Fruit fly (Drosophila melanogaster) whole organism, embryonic: ENCODE results near the gene ec.

Source experiments
- BEAF-32 ChIP-seq: fragments of 200-800 bp; sonication (Bioruptor generic); optimal IDR thresholded peaks from 3 replicates; lab custom pipeline; 2017; ENCODE audit warnings: missing biosample characterization, missing genetic modification characterization, mild to moderate bottlenecking, moderate library complexity, missing genetic modification reagents
- Bdp1 ChIP-seq: fragments of 200-800 bp; sonication (Bioruptor generic); optimal IDR thresholded peaks from 3 replicates; lab custom pipeline; 2016; ENCODE audit warnings: missing biosample characterization, missing genetic modification characterization
- CG13296 ChIP-seq: fragments of 200-800 bp; sonication (Bioruptor generic); optimal IDR thresholded peaks from 3 replicates; lab custom pipeline; 2018; ENCODE audit warnings: missing biosample characterization, mild to moderate bottlenecking, missing genetic modification characterization
- CG14050 ChIP-seq: fragments of 200-800 bp; sonication (Bioruptor generic); IDR thresholded peaks from 3 replicates; pipeline ENCODE4 v1.3.6; 2022; ENCODE audit warnings: missing biosample characterization, missing genetic modification characterization
- CG14710 ChIP-seq: fragments of 200-800 bp; sonication (Bioruptor generic); optimal IDR thresholded peaks from 3 replicates; lab custom pipeline; 2019; ENCODE audit warnings: missing biosample characterization, mild to moderate bottlenecking, missing genetic modification characterization, moderate library complexity
- CG15514 ChIP-seq: fragments of 200-800 bp; sonication (Bioruptor generic); optimal IDR thresholded peaks from 3 replicates; lab custom pipeline; 2017; ENCODE audit warnings: missing biosample characterization, missing genetic modification characterization, mild to moderate bottlenecking, moderate library complexity, missing genetic modification reagents
- CG1603 ChIP-seq: fragments of 200-800 bp; sonication (Bioruptor generic); optimal IDR thresholded peaks from 2 replicates; lab custom pipeline; 2019; ENCODE audit warnings: missing biosample characterization, mild to moderate bottlenecking, missing genetic modification characterization, moderate library complexity
- CG1647 ChIP-seq: fragments of 200-800 bp; sonication (Bioruptor generic); optimal IDR thresholded peaks from 3 replicates; lab custom pipeline; 2016; ENCODE audit warnings: missing biosample characterization, missing genetic modification characterization
- CG17385 ChIP-seq: fragments of 200-800 bp; sonication (Bioruptor generic); optimal IDR thresholded peaks from 3 replicates; lab custom pipeline; 2018; ENCODE audit warnings: missing biosample characterization, mild to moderate bottlenecking, missing genetic modification characterization
- CG30403 ChIP-seq: fragments of 200-800 bp; sonication (Bioruptor generic); optimal IDR thresholded peaks from 3 replicates; lab custom pipeline; 2016; ENCODE audit warnings: missing biosample characterization, missing genetic modification characterization
- CG31365 ChIP-seq: fragments of 200-800 bp; sonication (Bioruptor generic); optimal IDR thresholded peaks from 2 replicates; lab custom pipeline; 2018; ENCODE audit warnings: missing biosample characterization, mild to moderate bottlenecking, missing genetic modification characterization
- CG34422 ChIP-seq: fragments of 200-800 bp; sonication (Bioruptor generic); IDR thresholded peaks from 3 replicates; pipeline ENCODE4 v1.3.6; 2022; ENCODE audit warnings: missing biosample characterization, missing genetic modification characterization
- CG4360 ChIP-seq: fragments of 200-800 bp; sonication (Bioruptor generic); IDR thresholded peaks from 2 replicates; pipeline ENCODE4 v1.3.6; 2022; ENCODE audit warnings: missing biosample characterization, missing genetic modification characterization
- CG4730 ChIP-seq: fragments of 200-800 bp; sonication (Bioruptor generic); IDR thresholded peaks from 2 replicates; pipeline ENCODE4 v1.3.6; 2022; ENCODE audit warnings: missing biosample characterization, missing genetic modification characterization
- CG6683 ChIP-seq: fragments of 200-800 bp; sonication (Bioruptor generic); optimal IDR thresholded peaks from 2 replicates; lab custom pipeline; 2017; ENCODE audit warnings: missing biosample characterization, mild to moderate bottlenecking, missing genetic modification characterization, missing genetic modification reagents
- CG7271 ChIP-seq: fragments of 200-800 bp; sonication (Bioruptor generic); optimal IDR thresholded peaks from 2 replicates; lab custom pipeline; 2018; ENCODE audit warnings: missing biosample characterization, mild to moderate bottlenecking, missing genetic modification characterization, moderate library complexity
- CG7963 ChIP-seq: fragments of 200-800 bp; sonication (Bioruptor generic); IDR thresholded peaks from 3 replicates; pipeline ENCODE4 v1.3.6; 2022; ENCODE audit warnings: missing biosample characterization, missing genetic modification characterization; ENCODE audit not compliant: partially characterized antibody
- CG7987 ChIP-seq: fragments of 200-800 bp; sonication (Bioruptor generic); optimal IDR thresholded peaks from 2 replicates; lab custom pipeline; 2018; ENCODE audit warnings: missing biosample characterization, mild to moderate bottlenecking, missing genetic modification characterization, moderate library complexity
- CG8089 ChIP-seq: fragments of 200-800 bp; sonication (Bioruptor generic); optimal IDR thresholded peaks from 3 replicates; lab custom pipeline; 2016; ENCODE audit warnings: missing biosample characterization, missing genetic modification characterization
- CG8924 ChIP-seq: fragments of 200-800 bp; optimal IDR thresholded peaks from 3 replicates; lab custom pipeline; 2019; ENCODE audit warnings: missing biosample characterization, mild to moderate bottlenecking, missing genetic modification characterization, moderate library complexity
- CG9215 ChIP-seq: fragments of 200-800 bp; sonication (Bioruptor generic); IDR thresholded peaks from 2 replicates; pipeline ENCODE4 v1.3.6; 2022; ENCODE audit warnings: missing biosample characterization, missing genetic modification characterization
- CHES-1-like ChIP-seq: fragments of 200-800 bp; sonication (Bioruptor generic); optimal IDR thresholded peaks from 2 replicates; lab custom pipeline; 2016; ENCODE audit warnings: missing biosample characterization, missing genetic modification characterization
- Chrac-16 ChIP-seq: fragments of 200-800 bp; sonication (Bioruptor generic); optimal IDR thresholded peaks from 3 replicates; lab custom pipeline; 2016; ENCODE audit warnings: missing biosample characterization, missing genetic modification characterization
- Drgx ChIP-seq: fragments of 200-800 bp; sonication (Bioruptor generic); IDR thresholded peaks from 2 replicates; pipeline ENCODE4 v1.3.6; 2022; ENCODE audit warnings: missing biosample characterization, missing genetic modification characterization
- Fer1 ChIP-seq: fragments of 200-800 bp; sonication (Bioruptor generic); optimal IDR thresholded peaks from 2 replicates; lab custom pipeline; 2017; ENCODE audit warnings: missing biosample characterization, mild to moderate bottlenecking, missing genetic modification characterization
- Lpt ChIP-seq: fragments of >200 bp; optimal IDR thresholded peaks from 2 replicates; lab custom pipeline; 2018; ENCODE audit warnings: missing biosample characterization, missing genetic modification characterization
- Myb ChIP-seq: fragments of 200-800 bp; sonication (Bioruptor generic); optimal IDR thresholded peaks from 2 replicates; lab custom pipeline; 2016; ENCODE audit warnings: missing biosample characterization, missing genetic modification characterization
- Nf-YC ChIP-seq: fragments of 200-800 bp; optimal IDR thresholded peaks from 3 replicates; lab custom pipeline; 2019; ENCODE audit warnings: missing biosample characterization, mild to moderate bottlenecking, missing genetic modification characterization, moderate library complexity
- Sox100B ChIP-seq: fragments of 200-800 bp; sonication (Bioruptor generic); optimal IDR thresholded peaks from 3 replicates; lab custom pipeline; 2018; ENCODE audit warnings: missing biosample characterization, mild to moderate bottlenecking, missing genetic modification characterization
- Taf1 ChIP-seq: fragments of 200-800 bp; sonication (Bioruptor generic); IDR thresholded peaks from 2 replicates; pipeline ENCODE4 v1.3.6; 2022; ENCODE audit warnings: missing biosample characterization, missing genetic modification characterization
- Trl ChIP-seq, 3 experiments: fragments of >200 bp in 2 of 3; fragments of 200-800 bp in 1 of 3; sonication (Bioruptor generic) in 1 of 3; optimal IDR thresholded peaks; 2 replicates in 1 of 3; 3 replicates in 2 of 3; lab custom pipeline; 2016 to 2017; ENCODE audit warnings: missing biosample characterization in 1 of 3, missing genetic modification characterization in 1 of 3
- Usf ChIP-seq: fragments of 200-800 bp; sonication (Bioruptor generic); optimal IDR thresholded peaks from 2 replicates; lab custom pipeline; 2017; ENCODE audit warnings: missing genotype, missing biosample characterization, missing genetic modification characterization
- Xbp1 ChIP-seq: fragments of 200-800 bp; sonication (Bioruptor generic); optimal IDR thresholded peaks from 3 replicates; lab custom pipeline; 2016; ENCODE audit warnings: missing biosample characterization, mild to moderate bottlenecking, missing genetic modification characterization
- amos ChIP-seq: fragments of 200-800 bp; sonication (Bioruptor generic); IDR thresholded peaks from 2 replicates; pipeline ENCODE4 v1.3.6; 2022; ENCODE audit warnings: missing biosample characterization, missing genetic modification characterization; ENCODE audit not compliant: partially characterized antibody
- ci ChIP-seq: fragments of 200-800 bp; sonication (Bioruptor generic); IDR thresholded peaks from 3 replicates; pipeline ENCODE4 v1.3.6; 2022; ENCODE audit warnings: missing biosample characterization, missing genetic modification characterization
- exex ChIP-seq: fragments of 200-800 bp; sonication (Bioruptor generic); optimal IDR thresholded peaks from 4 replicates; lab custom pipeline; 2018; ENCODE audit warnings: missing biosample characterization, mild to moderate bottlenecking, missing genetic modification characterization, moderate library complexity
- gcm ChIP-seq: fragments of 200-800 bp; sonication (Bioruptor generic); optimal IDR thresholded peaks from 2 replicates; lab custom pipeline; 2019; ENCODE audit warnings: missing biosample characterization, mild to moderate bottlenecking, missing genetic modification characterization, moderate library complexity
- gfzf ChIP-seq: fragments of 200-800 bp; sonication (Bioruptor generic); optimal IDR thresholded peaks from 2 replicates; lab custom pipeline; 2016; ENCODE audit warnings: missing biosample characterization, mild to moderate bottlenecking, missing genetic modification characterization, moderate library complexity
- grn ChIP-seq: fragments of 200-800 bp; sonication (Bioruptor generic); optimal IDR thresholded peaks from 3 replicates; lab custom pipeline; 2017; ENCODE audit warnings: missing biosample characterization, missing genetic modification characterization
- hkb ChIP-seq, 2 experiments: fragments of 200-800 bp in 1 of 2; fragments of >200 bp in 1 of 2; sonication (Bioruptor generic) in 1 of 2; IDR thresholded peaks in 1 of 2; optimal IDR thresholded peaks in 1 of 2; 2 replicates each; pipeline versions ENCODE4 v1.3.6 to Lab custom; 2017 to 2022; ENCODE audit warnings: missing biosample characterization in 1 of 2, missing genetic modification characterization in 1 of 2
- kah ChIP-seq: fragments of 200-800 bp; sonication (Bioruptor generic); optimal IDR thresholded peaks from 2 replicates; lab custom pipeline; 2018; ENCODE audit warnings: missing biosample characterization, mild to moderate bottlenecking, missing genetic modification characterization
- kay ChIP-seq: fragments of 200-800 bp; sonication (Bioruptor generic); optimal IDR thresholded peaks from 2 replicates; lab custom pipeline; 2016; ENCODE audit warnings: missing biosample characterization, missing genetic modification characterization
- mam ChIP-seq: fragments of 200-800 bp; sonication (Bioruptor generic); optimal IDR thresholded peaks from 3 replicates; lab custom pipeline; 2016; ENCODE audit warnings: missing biosample characterization, missing genetic modification characterization
- nom ChIP-seq: fragments of 200-800 bp; sonication (Bioruptor generic); optimal IDR thresholded peaks from 2 replicates; lab custom pipeline; 2017; ENCODE audit warnings: missing biosample characterization, missing genetic modification characterization, mild to moderate bottlenecking, moderate library complexity, missing genetic modification reagents
- org-1 ChIP-seq: fragments of 200-800 bp; sonication (Bioruptor generic); optimal IDR thresholded peaks from 2 replicates; lab custom pipeline; 2017; ENCODE audit warnings: missing biosample characterization, missing genetic modification characterization
- pfk ChIP-seq: fragments of 200-800 bp; sonication (Bioruptor generic); optimal IDR thresholded peaks from 2 replicates; lab custom pipeline; 2018; ENCODE audit warnings: missing biosample characterization, mild to moderate bottlenecking, missing genetic modification characterization, moderate library complexity
- pita ChIP-seq: fragments of 200-800 bp; sonication (Bioruptor generic); optimal IDR thresholded peaks from 2 replicates; lab custom pipeline; 2017; ENCODE audit warnings: missing biosample characterization, mild to moderate bottlenecking, missing genetic modification characterization
- sens ChIP-seq: fragments of 200-800 bp; sonication (Bioruptor generic); peaks from one replicate; lab custom pipeline; 2016; ENCODE audit warnings: missing biosample characterization, missing genetic modification characterization
- unpg ChIP-seq: fragments of 200-800 bp; sonication (Bioruptor generic); optimal IDR thresholded peaks from 3 replicates; lab custom pipeline; 2018; ENCODE audit warnings: missing biosample characterization, mild to moderate bottlenecking, missing genetic modification characterization, moderate library complexity

ec gene

dm6 chrX:3811340-3811788 is at the start of gene ec:
Gene ec (plus strand): TSS chrX:3811698.
- no peak for TF ChIP-seq Sox100B (GFP tag; lab: Kevin White, UChicago)
- TF ChIP-seq Trl (optimal IDR thresholded peaks at IDR 0.05; lab: Kevin White, UChicago) = peak; percentile 4 to 42
- peak; percentile 62 for TF ChIP-seq Trl (GFP tag; optimal IDR thresholded peaks at IDR 0.05; lab: Kevin White, UChicago)
- peak; percentile 49 for TF ChIP-seq Myb (GFP tag; lab: Kevin White, UChicago)
- peak; percentile 44 for TF ChIP-seq CG8924 (tag; lab: Kevin White, UChicago)
- no peak for TF ChIP-seq CG9215 (GFP tag; lab: Robert Waterston, UW)
- TF ChIP-seq CG34422 (GFP tag; lab: Robert Waterston, UW) = 0 out of 3 replicates have a peak, but pooled peaks have one; percentile 24
- TF ChIP-seq kah = peak; percentile 66
- peak; percentile 55 for TF ChIP-seq CG14710 (tag; lab: Kevin White, UChicago)
- TF ChIP-seq CG31365 (tag; lab: Kevin White, UChicago) = peak; percentile 80
- no peak for TF ChIP-seq pfk
- TF ChIP-seq CG15514 (GFP tag; lab: Kevin White, UChicago) = peak; percentile 76
- TF ChIP-seq CG14050 = no peak
- TF ChIP-seq CG8089 = no peak
- peak; percentile 57; the same call in 2 of the 3 replicates for TF ChIP-seq ci (GFP tag; lab: Robert Waterston, UW)
- no peak for TF ChIP-seq Drgx
- peak; percentile 5 for TF ChIP-seq CG13296 (GFP tag; lab: Kevin White, UChicago)
- peak; percentile 85 for TF ChIP-seq sens (GFP tag; lab: Kevin White, UChicago)
- TF ChIP-seq hkb (optimal IDR thresholded peaks at IDR 0.05; lab: Kevin White, UChicago) = peak; percentile 91
- no peak; the same call in 1 of the 2 replicates for TF ChIP-seq hkb (GFP tag; IDR thresholded peaks at IDR 0.05; lab: Robert Waterston, UW)
- TF ChIP-seq kay (GFP tag; lab: Kevin White, UChicago) = no peak
- TF ChIP-seq exex (tag; lab: Kevin White, UChicago) = no peak
- TF ChIP-seq Lpt (GFP tag; lab: Kevin White, UChicago) = no peak
- peak; percentile 85 for TF ChIP-seq gfzf (GFP tag; lab: Kevin White, UChicago)
- peak; percentile 99 for TF ChIP-seq pita
- TF ChIP-seq org-1 (GFP tag; lab: Kevin White, UChicago) = no peak
- peak; percentile 59 for TF ChIP-seq gcm (GFP tag; lab: Kevin White, UChicago)
- peak; percentile 2 for TF ChIP-seq CG1647 (GFP tag; lab: Kevin White, UChicago)
- TF ChIP-seq CG30403 (GFP tag; lab: Kevin White, UChicago) = no peak
- peak; percentile 45; the same call in 1 of the 2 replicates for TF ChIP-seq amos (GFP tag; lab: Robert Waterston, UW)
- no peak for TF ChIP-seq Xbp1 (GFP tag; lab: Kevin White, UChicago)
- TF ChIP-seq CG4360 = no peak
- TF ChIP-seq Usf (GFP tag; lab: Kevin White, UChicago) = no peak
- TF ChIP-seq mam (GFP tag; lab: Kevin White, UChicago) = no peak
- peak; percentile 2 for TF ChIP-seq grn (GFP tag; lab: Kevin White, UChicago)
- peak; percentile 44 for TF ChIP-seq nom
- no peak for TF ChIP-seq Taf1 (GFP tag; lab: Robert Waterston, UW)
- peak; percentile 16 for TF ChIP-seq Nf-YC (tag; lab: Kevin White, UChicago)
- TF ChIP-seq Bdp1 (GFP tag; lab: Kevin White, UChicago) = peak; percentile 41
- TF ChIP-seq BEAF-32 (GFP tag; lab: Kevin White, UChicago) = peak; percentile 53
- peak; percentile 31 for TF ChIP-seq CG17385 (GFP tag; lab: Kevin White, UChicago)
- TF ChIP-seq CG7963 (GFP tag; lab: Robert Waterston, UW) = no peak
- peak; percentile 10 for TF ChIP-seq CG6683 (GFP tag; lab: Kevin White, UChicago)
- TF ChIP-seq unpg = no peak
- peak; percentile 71 for TF ChIP-seq CG1603 (tag; lab: Kevin White, UChicago)
- TF ChIP-seq CHES-1-like (GFP tag; lab: Kevin White, UChicago) = peak; percentile 24
- no peak for TF ChIP-seq CG7271
- TF ChIP-seq Chrac-16 (GFP tag; lab: Kevin White, UChicago) = no peak
- TF ChIP-seq CG7987 = peak; percentile 52
- TF ChIP-seq Fer1 (GFP tag; lab: Kevin White, UChicago) = peak; percentile 54
- no peak for TF ChIP-seq CG4730
